Worm (Caenorhabditis elegans): ENCODE results near the gene F53H4.3.

DNA sequence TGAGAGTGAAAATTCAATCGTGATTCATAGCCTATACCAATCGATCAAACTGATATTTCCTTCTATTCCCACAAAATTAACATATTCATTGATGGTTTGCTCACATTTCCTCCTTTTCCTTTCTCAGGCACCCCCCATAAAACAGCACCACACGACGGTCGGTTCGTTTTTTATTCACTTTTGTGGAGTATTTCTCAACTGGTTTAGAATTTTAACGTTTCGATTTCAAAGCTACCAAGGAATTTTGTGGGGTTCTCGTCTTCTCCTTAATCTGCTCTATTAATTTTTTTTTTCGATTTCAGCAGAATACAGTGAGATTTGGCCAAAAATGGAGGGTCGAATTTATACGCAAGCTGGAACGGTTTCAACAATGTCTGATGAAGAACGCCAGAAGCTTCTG lies 32.0 kb upstream of the F53H4.3 start, which contains the start of gene F31B9.7:
- TF ChIP-seq ama-1 (optimal IDR thresholded peaks at IDR 0.05): no peak
- no peak for TF ChIP-seq tbx-11 (GFP tag; IDR thresholded peaks at IDR 0.05)

Data from whole organism, early embryonic.